Fruit fly (Drosophila melanogaster) whole organism: ENCODE measurements around the gene Ythdc1.

Experiments used
- CG8478 ChIP-seq: fragments of >200 bp; optimal IDR thresholded peaks from 2 replicates; lab custom pipeline; 2018; ENCODE audit warnings: inconsistent platforms
- psq ChIP-seq: fragments of >200 bp; optimal IDR thresholded peaks from 2 replicates; lab custom pipeline; 2017
- usp ChIP-seq: fragments of >200 bp; optimal IDR thresholded peaks from 2 replicates; lab custom pipeline; 2017; ENCODE audit warnings: missing biosample characterization, missing genetic modification characterization, mixed read lengths

DNA sequence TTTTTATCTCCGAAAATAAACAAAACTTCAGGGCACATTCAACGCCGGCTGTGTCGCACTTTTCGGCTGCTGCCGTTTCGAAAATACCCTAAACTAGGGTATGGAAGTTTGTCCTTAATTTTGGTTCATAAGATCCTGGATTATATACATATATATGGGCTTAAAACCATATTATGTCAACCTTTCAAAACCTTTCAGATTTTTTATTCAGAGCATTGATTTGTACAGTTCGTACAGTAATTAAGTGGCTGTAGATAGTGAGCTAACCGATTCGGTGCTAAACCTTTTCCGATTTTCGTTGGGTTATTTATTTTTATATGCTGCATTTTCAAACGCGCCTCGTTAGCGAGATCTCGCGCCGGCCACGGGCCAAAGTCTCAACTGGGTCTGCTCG lies 15.7 kb upstream of the Ythdc1 start:
- TF ChIP-seq CG8478 (lab: Kevin White, UChicago), result no peak
- TF ChIP-seq psq (lab: Kevin White, UChicago), result no peak
- no peak for TF ChIP-seq usp (GFP tag; lab: Kevin White, UChicago)
